Worm (Caenorhabditis elegans): ENCODE results near the gene R08A2.9.

ce11 chrV:14728754-14729153 is 20.7 kb downstream of the R08A2.9 start, which contains the start of gene Y50E8A.2:
- no peak for TF ChIP-seq lsy-27 (tag; optimal IDR thresholded peaks at IDR 0.05; ENCODE audit: borderline replicate concordance, insufficient read depth)
- no peak for TF ChIP-seq fkh-3 (tag; optimal IDR thresholded peaks at IDR 0.05)
- TF ChIP-seq lag-1 (GFP tag; IDR thresholded peaks at IDR 0.05), result no peak
- TF ChIP-seq sdz-38 (tag; optimal IDR thresholded peaks at IDR 0.05), result no peak
- no peak for TF ChIP-seq ztf-18 (tag; optimal IDR thresholded peaks at IDR 0.05)
- TF ChIP-seq somi-1 (GFP tag; optimal IDR thresholded peaks at IDR 0.05), result no peak
- no peak for TF ChIP-seq egrh-3 (GFP tag; IDR thresholded peaks at IDR 0.05)
- TF ChIP-seq lir-1 (GFP tag; conservative IDR thresholded peaks at IDR 0.05), result no peak
- no peak for TF ChIP-seq C06A6.2 (GFP tag; conservative IDR thresholded peaks at IDR 0.05)
- no peak for TF ChIP-seq unc-62 (GFP tag; optimal IDR thresholded peaks at IDR 0.05)
- TF ChIP-seq ztf-6 (GFP tag; IDR thresholded peaks at IDR 0.05), result no peak
- no peak for TF ChIP-seq Y56A3A.18 (GFP tag; IDR thresholded peaks at IDR 0.05)
- no peak for TF ChIP-seq unc-130 (GFP tag; optimal IDR thresholded peaks at IDR 0.05)
